Fruit fly (Drosophila melanogaster) whole organism, embryonic: ENCODE data around the gene Glyat.

ENCODE experiments used
- Awh ChIP-seq: fragments of 200-800 bp; sonication (Bioruptor generic); IDR thresholded peaks from 2 replicates; pipeline ENCODE4, ENCODE4 v1.3.6; 2022; ENCODE audit warnings: missing biosample characterization, missing genetic modification characterization
- Bgb ChIP-seq: fragments of 200-800 bp; sonication (Bioruptor generic); IDR thresholded peaks from 2 replicates; pipeline ENCODE4 v1.3.6; 2022; ENCODE audit warnings: missing biosample characterization, missing genetic modification characterization; ENCODE audit not compliant: partially characterized antibody
- CG11247 ChIP-seq: fragments of 200-800 bp; sonication (Bioruptor generic); IDR thresholded peaks from 2 replicates; pipeline ENCODE4 v1.3.6; 2022; ENCODE audit warnings: missing biosample characterization, missing genetic modification characterization
- CG12071 ChIP-seq: fragments of 200-800 bp; sonication (Bioruptor generic); optimal IDR thresholded peaks from 3 replicates; lab custom pipeline; 2018; ENCODE audit warnings: missing biosample characterization, mild to moderate bottlenecking, missing genetic modification characterization
- CG13424 ChIP-seq: fragments of 200-800 bp; sonication (Bioruptor generic); optimal IDR thresholded peaks from 2 replicates; lab custom pipeline; 2019; ENCODE audit warnings: missing biosample characterization, mild to moderate bottlenecking, missing genetic modification characterization, moderate library complexity
- CG14965 ChIP-seq: fragments of 200-800 bp; sonication (Bioruptor generic); optimal IDR thresholded peaks from 2 replicates; lab custom pipeline; 2016; ENCODE audit warnings: missing biosample characterization, missing genetic modification characterization, borderline replicate concordance
- CG15269 ChIP-seq: fragments of 200-800 bp; sonication (Bioruptor generic); optimal IDR thresholded peaks from 2 replicates; lab custom pipeline; 2018; ENCODE audit warnings: missing biosample characterization, mild to moderate bottlenecking, missing genetic modification characterization, moderate library complexity
- CG15514 ChIP-seq: fragments of 200-800 bp; sonication (Bioruptor generic); optimal IDR thresholded peaks from 3 replicates; lab custom pipeline; 2017; ENCODE audit warnings: missing biosample characterization, missing genetic modification characterization, mild to moderate bottlenecking, moderate library complexity, missing genetic modification reagents
- CG17186 ChIP-seq: fragments of 200-800 bp; sonication (Bioruptor generic); optimal IDR thresholded peaks from 3 replicates; lab custom pipeline; 2017; ENCODE audit warnings: missing biosample characterization, missing genetic modification reagents, missing genetic modification characterization
- CG17359 ChIP-seq: fragments of 200-800 bp; sonication (Bioruptor generic); optimal IDR thresholded peaks from 3 replicates; lab custom pipeline; 2018; ENCODE audit warnings: missing biosample characterization, mild to moderate bottlenecking, missing genetic modification characterization, moderate library complexity
- CG2199 ChIP-seq: fragments of 200-800 bp; sonication (Bioruptor generic); IDR thresholded peaks from 3 replicates; pipeline ENCODE4 v1.3.6; 2022; ENCODE audit warnings: missing biosample characterization, missing genetic modification characterization
- CG2712 ChIP-seq: fragments of 200-800 bp; optimal IDR thresholded peaks from 3 replicates; lab custom pipeline; 2019; ENCODE audit warnings: missing biosample characterization, mild to moderate bottlenecking, missing genetic modification characterization, moderate library complexity
- CG2889 ChIP-seq: fragments of 200-800 bp; sonication (Bioruptor generic); IDR thresholded peaks from 3 replicates; pipeline ENCODE4 v1.3.6; 2022; ENCODE audit warnings: missing biosample characterization, missing genetic modification characterization
- CG32532 ChIP-seq: fragments of 200-800 bp; sonication (Bioruptor generic); IDR thresholded peaks from 2 replicates; pipeline ENCODE4 v1.3.6; 2022; ENCODE audit warnings: missing biosample characterization, missing genetic modification characterization
- CG4360 ChIP-seq: fragments of 200-800 bp; sonication (Bioruptor generic); IDR thresholded peaks from 2 replicates; pipeline ENCODE4 v1.3.6; 2022; ENCODE audit warnings: missing biosample characterization, missing genetic modification characterization
- Dp ChIP-seq: fragments of 200-800 bp; sonication (Bioruptor generic); optimal IDR thresholded peaks from 2 replicates; lab custom pipeline; 2018; ENCODE audit warnings: missing biosample characterization, mild to moderate bottlenecking, missing genetic modification characterization, moderate library complexity
- Drgx ChIP-seq: fragments of 200-800 bp; sonication (Bioruptor generic); IDR thresholded peaks from 2 replicates; pipeline ENCODE4 v1.3.6; 2022; ENCODE audit warnings: missing biosample characterization, missing genetic modification characterization
- Ets97D ChIP-seq: fragments of 200-800 bp; sonication (Bioruptor generic); optimal IDR thresholded peaks from 3 replicates; lab custom pipeline; 2016; ENCODE audit warnings: missing biosample characterization, missing genetic modification characterization
- Fer1 ChIP-seq: fragments of 200-800 bp; sonication (Bioruptor generic); optimal IDR thresholded peaks from 2 replicates; lab custom pipeline; 2017; ENCODE audit warnings: missing biosample characterization, mild to moderate bottlenecking, missing genetic modification characterization
- Hr3 ChIP-seq: fragments of 200-800 bp; sonication (Bioruptor generic); optimal IDR thresholded peaks from 3 replicates; lab custom pipeline; 2016; ENCODE audit warnings: missing biosample characterization, missing genetic modification characterization
- Hr78 ChIP-seq, 2 experiments: fragments of 200-800 bp in 1 of 2; fragments of >200 bp in 1 of 2; sonication (Bioruptor generic) in 1 of 2; optimal IDR thresholded peaks; 2 replicates each; lab custom pipeline; 2017 to 2019; ENCODE audit warnings: missing biosample characterization in 2 of 2, missing genetic modification characterization in 2 of 2, mild to moderate bottlenecking in 1 of 2, moderate library complexity in 1 of 2
- Jarid2 ChIP-seq: fragments of 200-800 bp; sonication (Bioruptor generic); optimal IDR thresholded peaks from 3 replicates; lab custom pipeline; 2017; ENCODE audit warnings: mild to moderate bottlenecking, missing biosample characterization, missing genetic modification reagents, missing genetic modification characterization
- MBD-R2 ChIP-seq: fragments of 200-800 bp; sonication (Bioruptor generic); IDR thresholded peaks from 2 replicates; pipeline ENCODE4 v1.3.6; 2022; ENCODE audit warnings: missing biosample characterization, missing genetic modification characterization
- Mad ChIP-seq: fragments of 200-800 bp; sonication (Bioruptor generic); optimal IDR thresholded peaks from 2 replicates; lab custom pipeline; 2016; ENCODE audit warnings: missing biosample characterization, missing genetic modification characterization
- NfI ChIP-seq: fragments of 200-800 bp; sonication (Bioruptor generic); optimal IDR thresholded peaks from 3 replicates; lab custom pipeline; 2018; ENCODE audit warnings: missing biosample characterization, mild to moderate bottlenecking, missing genetic modification characterization, moderate library complexity
- amos ChIP-seq: fragments of 200-800 bp; sonication (Bioruptor generic); IDR thresholded peaks from 2 replicates; pipeline ENCODE4 v1.3.6; 2022; ENCODE audit warnings: missing biosample characterization, missing genetic modification characterization; ENCODE audit not compliant: partially characterized antibody
- bab2 ChIP-seq: fragments of 200-800 bp; sonication (Bioruptor generic); optimal IDR thresholded peaks from 2 replicates; lab custom pipeline; 2016; ENCODE audit warnings: missing biosample characterization, missing genetic modification characterization
- bsh ChIP-seq, 2 experiments: fragments of 200-800 bp; sonication (Bioruptor generic); optimal IDR thresholded peaks; 2 replicates each; lab custom pipeline; 2017 to 2018; ENCODE audit warnings: mild to moderate bottlenecking in 2 of 2, missing biosample characterization in 2 of 2, missing genetic modification characterization in 2 of 2, moderate library complexity in 1 of 2
- chm ChIP-seq: fragments of 200-800 bp; sonication (Bioruptor generic); IDR thresholded peaks from 2 replicates; pipeline ENCODE4 v1.3.6; 2022; ENCODE audit warnings: missing biosample characterization, missing genetic modification characterization
- dm ChIP-seq: fragments of 200-800 bp; sonication (Bioruptor generic); optimal IDR thresholded peaks from 3 replicates; lab custom pipeline; 2016; ENCODE audit warnings: missing biosample characterization, missing genetic modification characterization
- dmrt11E ChIP-seq: fragments of 200-800 bp; sonication (Bioruptor generic); optimal IDR thresholded peaks from 3 replicates; lab custom pipeline; 2018; ENCODE audit warnings: missing biosample characterization, mild to moderate bottlenecking, missing genetic modification characterization, moderate library complexity
- dmrt99B ChIP-seq: fragments of 200-800 bp; sonication (Bioruptor generic); optimal IDR thresholded peaks from 2 replicates; lab custom pipeline; 2018; ENCODE audit warnings: missing biosample characterization, mild to moderate bottlenecking, missing genetic modification characterization, moderate library complexity
- ems ChIP-seq: fragments of 200-800 bp; sonication (Bioruptor generic); optimal IDR thresholded peaks from 3 replicates; lab custom pipeline; 2016; ENCODE audit warnings: missing biosample characterization, missing genetic modification characterization
- fd96Cb ChIP-seq: fragments of 200-800 bp; sonication (Bioruptor generic); optimal IDR thresholded peaks from 2 replicates; lab custom pipeline; 2018; ENCODE audit warnings: missing biosample characterization, mild to moderate bottlenecking, missing genetic modification characterization, moderate library complexity
- gcm ChIP-seq: fragments of 200-800 bp; sonication (Bioruptor generic); optimal IDR thresholded peaks from 2 replicates; lab custom pipeline; 2019; ENCODE audit warnings: missing biosample characterization, mild to moderate bottlenecking, missing genetic modification characterization, moderate library complexity
- pros ChIP-seq: fragments of 200-800 bp; sonication (Bioruptor generic); optimal IDR thresholded peaks from 3 replicates; lab custom pipeline; 2019; ENCODE audit warnings: missing biosample characterization, mild to moderate bottlenecking, missing genetic modification characterization, moderate library complexity
- psq ChIP-seq: fragments of 200-800 bp; sonication (Bioruptor generic); optimal IDR thresholded peaks from 2 replicates; lab custom pipeline; 2017; ENCODE audit warnings: missing biosample characterization, missing genetic modification characterization
- pum ChIP-seq: fragments of 200-800 bp; sonication (Bioruptor generic); optimal IDR thresholded peaks from 2 replicates; lab custom pipeline; 2016; ENCODE audit warnings: missing biosample characterization, missing genetic modification characterization
- sc ChIP-seq, 3 experiments: fragments of >200 bp in 2 of 3; fragments of 200-800 bp in 1 of 3; sonication (Bioruptor generic) in 1 of 3; optimal IDR thresholded peaks; 2 replicates in 2 of 3; 3 replicates in 1 of 3; lab custom pipeline; 2017; ENCODE audit warnings: mild to moderate bottlenecking in 1 of 3, missing biosample characterization in 1 of 3, missing genetic modification characterization in 1 of 3, missing genetic modification reagents in 1 of 3
- shn ChIP-seq: fragments of 200-800 bp; sonication (Bioruptor generic); optimal IDR thresholded peaks from 3 replicates; lab custom pipeline; 2016; ENCODE audit warnings: missing biosample characterization, missing genetic modification characterization
- sisA ChIP-seq: fragments of 200-800 bp; sonication (Bioruptor generic); IDR thresholded peaks from 2 replicates; pipeline ENCODE4 v1.3.6; 2022; ENCODE audit warnings: missing biosample characterization, missing genetic modification characterization
- sna ChIP-seq: fragments of 200-800 bp; sonication (Bioruptor generic); IDR thresholded peaks from 2 replicates; pipeline ENCODE4 v1.3.6; 2022; ENCODE audit warnings: missing biosample characterization, missing genetic modification characterization; ENCODE audit not compliant: partially characterized antibody
- so ChIP-seq: fragments of 200-800 bp; sonication (Bioruptor generic); IDR thresholded peaks from 3 replicates; pipeline ENCODE4 v1.3.6; 2022; ENCODE audit warnings: missing biosample characterization, missing genetic modification characterization
- ssp ChIP-seq: fragments of 200-800 bp; sonication (Bioruptor generic); IDR thresholded peaks from 2 replicates; pipeline ENCODE4 v1.3.6; 2022; ENCODE audit warnings: missing biosample characterization, missing genetic modification characterization
- sug ChIP-seq: fragments of 200-800 bp; optimal IDR thresholded peaks from 2 replicates; lab custom pipeline; 2019; ENCODE audit warnings: missing biosample characterization, mild to moderate bottlenecking, missing genetic modification characterization, moderate library complexity
- tgo ChIP-seq: fragments of 200-800 bp; sonication (Bioruptor generic); IDR thresholded peaks from 3 replicates; pipeline ENCODE4 v1.3.6; 2022; ENCODE audit warnings: missing biosample characterization, missing genetic modification characterization
- twi ChIP-seq: fragments of 200-800 bp; optimal IDR thresholded peaks from 2 replicates; lab custom pipeline; 2019; ENCODE audit warnings: missing biosample characterization, mild to moderate bottlenecking, missing genetic modification characterization, moderate library complexity
- vvl ChIP-seq: fragments of 200-800 bp; sonication (Bioruptor generic); IDR thresholded peaks from 2 replicates; pipeline ENCODE4 v1.3.6; 2022; ENCODE audit warnings: missing biosample characterization, missing genetic modification characterization
- zen2 ChIP-seq: fragments of 200-800 bp; sonication (Bioruptor generic); IDR thresholded peaks from 3 replicates; pipeline ENCODE4 v1.3.6; 2022; ENCODE audit warnings: missing biosample characterization, missing genetic modification characterization; ENCODE audit not compliant: partially characterized antibody

Glyat gene

dm6 chr2L:8034734-8035133, 24.3 kb upstream of the Glyat start (continued):
- TF ChIP-seq ems (GFP tag; lab: Kevin White, UChicago) (peak; percentile 11), CG2712 (peak; percentile 67), Drgx (GFP tag; lab: Robert Waterston, UW) (peak; percentile 71), CG14965 (GFP tag; lab: Kevin White, UChicago) (no peak), Awh (GFP tag; lab: Robert Waterston, UW) (peak; percentile 63; the same call in 1 of the 2 replicates), dmrt11E (peak; percentile 44), twi (tag; lab: Kevin White, UChicago) (no peak), fd96Cb (tag; lab: Kevin White, UChicago) (peak; percentile 50), Ets97D (GFP tag; lab: Kevin White, UChicago) (no peak), Jarid2 (GFP tag; lab: Kevin White, UChicago) (no peak), CG13424 (tag; lab: Kevin White, UChicago) (peak; percentile 56), ssp (peak; percentile 31; the same call in 1 of the 2 replicates), pum (GFP tag; lab: Kevin White, UChicago) (peak; percentile 32), psq (no peak), Mad (GFP tag; lab: Kevin White, UChicago) (no peak), Hr3 (peak; percentile 35), sc (optimal IDR thresholded peaks at IDR 0.05; lab: Kevin White, UChicago) (no peak), sc (GFP tag; optimal IDR thresholded peaks at IDR 0.05; lab: Kevin White, UChicago) (peak; percentile 9), sisA (peak; percentile 53), Fer1 (GFP tag; lab: Kevin White, UChicago) (peak; percentile 76), sug (peak; percentile 18), CG17359 (peak; percentile 51), Hr78 (GFP tag; optimal IDR thresholded peaks at IDR 0.05; lab: Kevin White, UChicago) (no peak), CG4360 (GFP tag; lab: Robert Waterston, UW) (0 out of 2 replicates have a peak, but pooled peaks have one; percentile 12), NfI (GFP tag; lab: Kevin White, UChicago) (peak; percentile 32), CG2889 (0 out of 3 replicates have a peak, but pooled peaks have one; percentile 35), zen2 (no peak), amos (GFP tag; lab: Robert Waterston, UW) (no peak), CG17186 (GFP tag; lab: Kevin White, UChicago) (no peak), CG15269 (tag; lab: Kevin White, UChicago) (peak; percentile 71), so (GFP tag; lab: Robert Waterston, UW) (peak; percentile 82), shn (GFP tag; lab: Kevin White, UChicago) (peak; percentile 16), MBD-R2 (0 out of 2 replicates have a peak, but pooled peaks have one; percentile 25), gcm (GFP tag; lab: Kevin White, UChicago) (peak; percentile 61), CG32532 (GFP tag; lab: Robert Waterston, UW) (peak; percentile 69), CG15514 (GFP tag; lab: Kevin White, UChicago) (peak; percentile 29), CG12071 (GFP tag; lab: Kevin White, UChicago) (peak; percentile 62), pros (GFP tag; lab: Kevin White, UChicago) (no peak), dmrt99B (tag; lab: Kevin White, UChicago) (peak; percentile 72), vvl (peak; percentile 73), Bgb (no peak), chm (GFP tag; lab: Robert Waterston, UW) (peak; percentile 67; the same call in 1 of the 2 replicates), CG2199 (no peak), bsh (GFP tag; optimal IDR thresholded peaks at IDR 0.05; lab: Kevin White, UChicago) (peak; percentile 34 to 57), bab2 (GFP tag; lab: Kevin White, UChicago) (peak; percentile 27), sna (GFP tag; lab: Robert Waterston, UW) (no peak), tgo (GFP tag; lab: Robert Waterston, UW) (peak; percentile 57; the same call in 2 of the 3 replicates), Dp (GFP tag; lab: Kevin White, UChicago) (no peak), dm (no peak), CG11247 (GFP tag; lab: Robert Waterston, UW) (peak; percentile 48; the same call in 1 of the 2 replicates)
